In genomic region chr3R:25532406-25533225, dm6 we compare ENCODE assay signal across 1 fruit fly cellular context.
TF ChIP-seq lines count a peak whose summit lies in the region.

No protein-coding gene starts in this region.

TF ChIP-seq in whole organism, embryonic, 481 proteins besides CTCF, POLR2A, EP300 and RAD21 (continued from another document and continues in another):
- TF ChIP-seq CG18011 (GFP tag; optimal IDR thresholded peaks at IDR 0.05; lab: Kevin White, UChicago) (no peak), prd (optimal IDR thresholded peaks at IDR 0.05; lab: Kevin White, UChicago) (no peak), prd (GFP tag; IDR thresholded peaks at IDR 0.05; lab: Robert Waterston, UW) (no peak), CG6813 (GFP tag; optimal IDR thresholded peaks at IDR 0.05; lab: Kevin White, UChicago) (no peak), CG13775 (GFP tag; optimal IDR thresholded peaks at IDR 0.05; lab: Kevin White, UChicago) (no peak), gsb-n (tag; optimal IDR thresholded peaks at IDR 0.05; lab: Kevin White, UChicago) (no peak), Xrp1 (GFP tag; IDR thresholded peaks at IDR 0.05; lab: Robert Waterston, UW) (no peak), Usf (GFP tag; optimal IDR thresholded peaks at IDR 0.05; lab: Kevin White, UChicago) (no peak), CG43689 (GFP tag; IDR thresholded peaks at IDR 0.05; lab: Robert Waterston, UW) (no peak), CoRest (tag; optimal IDR thresholded peaks at IDR 0.05; lab: Kevin White, UChicago) (peak; percentile 36), NFAT (GFP tag; IDR thresholded peaks at IDR 0.05; lab: Robert Waterston, UW) (no peak), onecut (GFP tag; IDR thresholded peaks at IDR 0.05; lab: Robert Waterston, UW) (no peak), Elba2 (GFP tag; optimal IDR thresholded peaks at IDR 0.05; lab: Kevin White, UChicago) (no peak), CG11456 (GFP tag; IDR thresholded peaks at IDR 0.05; lab: Robert Waterston, UW) (no peak), klu (GFP tag; IDR thresholded peaks at IDR 0.05; lab: Robert Waterston, UW) (no peak), Lim3 (GFP tag; IDR thresholded peaks at IDR 0.05; lab: Robert Waterston, UW) (no peak), Stat92E (GFP tag; optimal IDR thresholded peaks at IDR 0.05; lab: Kevin White, UChicago) (no peak), jing (GFP tag; optimal IDR thresholded peaks at IDR 0.05; lab: Kevin White, UChicago) (no peak), CG17829 (tag; optimal IDR thresholded peaks at IDR 0.05; lab: Kevin White, UChicago) (no peak), CG17328 (GFP tag; IDR thresholded peaks at IDR 0.05; lab: Robert Waterston, UW) (peak; percentile 27; the same call in 1 of the 2 replicates), Dip2 (GFP tag; IDR thresholded peaks at IDR 0.05; lab: Robert Waterston, UW) (no peak), CG2712 (tag; optimal IDR thresholded peaks at IDR 0.05; lab: Kevin White, UChicago) (peak; percentile 42), ro (GFP tag; IDR thresholded peaks at IDR 0.05; lab: Robert Waterston, UW) (no peak), CG14667 (GFP tag; IDR thresholded peaks at IDR 0.05; lab: Robert Waterston, UW) (no peak), CHES-1-like (GFP tag; optimal IDR thresholded peaks at IDR 0.05; lab: Kevin White, UChicago) (no peak), CG4707 (GFP tag; optimal IDR thresholded peaks at IDR 0.05; lab: Kevin White, UChicago) (no peak), unpg (GFP tag; optimal IDR thresholded peaks at IDR 0.05; lab: Kevin White, UChicago) (no peak), Myb (GFP tag; optimal IDR thresholded peaks at IDR 0.05; lab: Kevin White, UChicago) (no peak), grn (GFP tag; optimal IDR thresholded peaks at IDR 0.05; lab: Kevin White, UChicago) (no peak), repo (GFP tag; optimal IDR thresholded peaks at IDR 0.05; lab: Kevin White, UChicago) (no peak), caup (GFP tag; optimal IDR thresholded peaks at IDR 0.05; lab: Kevin White, UChicago; ENCODE audit: severe bottlenecking) (no peak), Antp (GFP tag; optimal IDR thresholded peaks at IDR 0.05; lab: Kevin White, UChicago) (no peak), Blimp-1 (GFP tag; optimal IDR thresholded peaks at IDR 0.05; lab: Kevin White, UChicago) (peak; percentile 90), Taf1 (GFP tag; IDR thresholded peaks at IDR 0.05; lab: Robert Waterston, UW) (no peak), dpn (GFP tag; optimal IDR thresholded peaks at IDR 0.05; lab: Kevin White, UChicago) (no peak), z (GFP tag; IDR thresholded peaks at IDR 0.05; lab: Robert Waterston, UW) (peak; percentile 66; the same call in 1 of the 3 replicates), Rx (GFP tag; IDR thresholded peaks at IDR 0.05; lab: Robert Waterston, UW) (no peak), Bdp1 (GFP tag; optimal IDR thresholded peaks at IDR 0.05; lab: Kevin White, UChicago) (no peak), Kr (GFP tag; optimal IDR thresholded peaks at IDR 0.05; lab: Kevin White, UChicago) (no peak), CG12391 (tag; optimal IDR thresholded peaks at IDR 0.05; lab: Kevin White, UChicago) (peak; percentile 28), vnd (GFP tag; IDR thresholded peaks at IDR 0.05; lab: Robert Waterston, UW; ENCODE audit: partially characterized antibody) (no peak), Scr (GFP tag; IDR thresholded peaks at IDR 0.05; lab: Robert Waterston, UW; ENCODE audit: partially characterized antibody) (no peak), CG1529 (GFP tag; optimal IDR thresholded peaks at IDR 0.05; lab: Kevin White, UChicago) (no peak), MBD-R2 (GFP tag; IDR thresholded peaks at IDR 0.05; lab: Robert Waterston, UW) (no peak; the same call in 1 of the 2 replicates), wek (GFP tag; optimal IDR thresholded peaks at IDR 0.05; lab: Kevin White, UChicago) (no peak), bowl (GFP tag; IDR thresholded peaks at IDR 0.05; lab: Robert Waterston, UW) (no peak), gcm2 (GFP tag; optimal IDR thresholded peaks at IDR 0.05; lab: Kevin White, UChicago) (no peak), CG9797 (GFP tag; optimal IDR thresholded peaks at IDR 0.05; lab: Kevin White, UChicago) (no peak), sc (optimal IDR thresholded peaks at IDR 0.05; lab: Kevin White, UChicago) (no peak), sc (GFP tag; optimal IDR thresholded peaks at IDR 0.05; lab: Kevin White, UChicago) (peak; percentile 5), CG10209 (GFP tag; optimal IDR thresholded peaks at IDR 0.05; lab: Kevin White, UChicago) (peak; percentile 23), MTF-1 (GFP tag; optimal IDR thresholded peaks at IDR 0.05; lab: Kevin White, UChicago; ENCODE audit: borderline replicate concordance) (no peak), Dref (GFP tag; IDR thresholded peaks at IDR 0.05; lab: Robert Waterston, UW) (no peak), CG4730 (GFP tag; IDR thresholded peaks at IDR 0.05; lab: Robert Waterston, UW) (no peak), corto (GFP tag; optimal IDR thresholded peaks at IDR 0.05; lab: Kevin White, UChicago) (no peak), CG2199 (GFP tag; IDR thresholded peaks at IDR 0.05; lab: Robert Waterston, UW) (0 out of 3 replicates have a peak, but pooled peaks have one; percentile 40), Mad (GFP tag; optimal IDR thresholded peaks at IDR 0.05; lab: Kevin White, UChicago) (no peak), zfh2 (GFP tag; optimal IDR thresholded peaks at IDR 0.05; lab: Kevin White, UChicago) (no peak), CG13123 (GFP tag; optimal IDR thresholded peaks at IDR 0.05; lab: Kevin White, UChicago) (no peak), Nf-YC (tag; optimal IDR thresholded peaks at IDR 0.05; lab: Kevin White, UChicago) (no peak), fd3F (GFP tag; optimal IDR thresholded peaks at IDR 0.05; lab: Kevin White, UChicago) (no peak), pzg (GFP tag; optimal IDR thresholded peaks at IDR 0.05; lab: Kevin White, UChicago) (no peak), BEAF-32 (GFP tag; optimal IDR thresholded peaks at IDR 0.05; lab: Kevin White, UChicago) (no peak), tll (GFP tag; optimal IDR thresholded peaks at IDR 0.05; lab: Kevin White, UChicago) (no peak), Lpt (GFP tag; optimal IDR thresholded peaks at IDR 0.05; lab: Kevin White, UChicago) (no peak), Fer3 (tag; optimal IDR thresholded peaks at IDR 0.05; lab: Kevin White, UChicago) (no peak), sens (GFP tag; lab: Kevin White, UChicago) (no peak), danr (GFP tag; IDR thresholded peaks at IDR 0.05; lab: Robert Waterston, UW) (no peak), CG4424 (GFP tag; optimal IDR thresholded peaks at IDR 0.05; lab: Kevin White, UChicago) (peak; percentile 18), CG31224 (GFP tag; IDR thresholded peaks at IDR 0.05; lab: Robert Waterston, UW) (no peak), CG1024 (GFP tag; IDR thresholded peaks at IDR 0.05; lab: Robert Waterston, UW) (no peak), Xbp1 (GFP tag; optimal IDR thresholded peaks at IDR 0.05; lab: Kevin White, UChicago) (no peak), trem (tag; optimal IDR thresholded peaks at IDR 0.05; lab: Kevin White, UChicago) (no peak), Fer2 (tag; optimal IDR thresholded peaks at IDR 0.05; lab: Kevin White, UChicago) (no peak), CG8388 (GFP tag; optimal IDR thresholded peaks at IDR 0.05; lab: Kevin White, UChicago) (no peak), Sry-δ (GFP tag; optimal IDR thresholded peaks at IDR 0.05; lab: Kevin White, UChicago) (no peak), chm (GFP tag; IDR thresholded peaks at IDR 0.05; lab: Robert Waterston, UW) (no peak), CG2875 (GFP tag; optimal IDR thresholded peaks at IDR 0.05; lab: Kevin White, UChicago) (no peak), kni (GFP tag; optimal IDR thresholded peaks at IDR 0.05; lab: Kevin White, UChicago) (no peak), CG33557 (GFP tag; optimal IDR thresholded peaks at IDR 0.05; lab: Kevin White, UChicago) (no peak), CG1832 (GFP tag; optimal IDR thresholded peaks at IDR 0.05; lab: Kevin White, UChicago) (no peak), CG13894 (tag; optimal IDR thresholded peaks at IDR 0.05; lab: Kevin White, UChicago) (peak; percentile 88), CG2116 (GFP tag; optimal IDR thresholded peaks at IDR 0.05; lab: Kevin White, UChicago) (no peak), dmrt99B (tag; optimal IDR thresholded peaks at IDR 0.05; lab: Kevin White, UChicago) (peak; percentile 2), CG10979 (tag; optimal IDR thresholded peaks at IDR 0.05; lab: Kevin White, UChicago) (peak; percentile 21), NC2α (GFP tag; optimal IDR thresholded peaks at IDR 0.05; lab: Kevin White, UChicago) (no peak), Opbp (GFP tag; IDR thresholded peaks at IDR 0.05; lab: Robert Waterston, UW; ENCODE audit: partially characterized antibody) (no peak), amos (GFP tag; IDR thresholded peaks at IDR 0.05; lab: Robert Waterston, UW; ENCODE audit: partially characterized antibody) (no peak), B-H1 (GFP tag; IDR thresholded peaks at IDR 0.05; lab: Robert Waterston, UW) (no peak), CG8359 (GFP tag; optimal IDR thresholded peaks at IDR 0.05; lab: Kevin White, UChicago; ENCODE audit: borderline replicate concordance) (no peak), CG9932 (GFP tag; IDR thresholded peaks at IDR 0.05; lab: Robert Waterston, UW) (no peak), salm (tag; optimal IDR thresholded peaks at IDR 0.05; lab: Kevin White, UChicago) (no peak), kah (GFP tag; optimal IDR thresholded peaks at IDR 0.05; lab: Kevin White, UChicago) (no peak), CG18619 (GFP tag; optimal IDR thresholded peaks at IDR 0.05; lab: Kevin White, UChicago) (no peak), ERR (GFP tag; optimal IDR thresholded peaks at IDR 0.05; lab: Kevin White, UChicago) (no peak), phol (tag; optimal IDR thresholded peaks at IDR 0.05; lab: Kevin White, UChicago) (no peak), Dek (tag; optimal IDR thresholded peaks at IDR 0.05; lab: Kevin White, UChicago) (no peak), Max (GFP tag; optimal IDR thresholded peaks at IDR 0.05; lab: Kevin White, UChicago) (no peak), so (GFP tag; IDR thresholded peaks at IDR 0.05; lab: Robert Waterston, UW) (no peak), mirr (GFP tag; optimal IDR thresholded peaks at IDR 0.05; lab: Kevin White, UChicago) (no peak), shn (GFP tag; optimal IDR thresholded peaks at IDR 0.05; lab: Kevin White, UChicago) (no peak), NfI (GFP tag; optimal IDR thresholded peaks at IDR 0.05; lab: Kevin White, UChicago) (no peak), CG11696 (GFP tag; IDR thresholded peaks at IDR 0.05; lab: Robert Waterston, UW) (no peak), CG17802 (tag; optimal IDR thresholded peaks at IDR 0.05; lab: Kevin White, UChicago) (no peak), grau (tag; optimal IDR thresholded peaks at IDR 0.05; lab: Kevin White, UChicago) (peak; percentile 88), CG14710 (tag; optimal IDR thresholded peaks at IDR 0.05; lab: Kevin White, UChicago) (peak; percentile 15), pfk (GFP tag; optimal IDR thresholded peaks at IDR 0.05; lab: Kevin White, UChicago) (no peak), ab (GFP tag; optimal IDR thresholded peaks at IDR 0.05; lab: Kevin White, UChicago) (no peak), ind (GFP tag; optimal IDR thresholded peaks at IDR 0.05; lab: Kevin White, UChicago) (peak; percentile 28), CG6654 (GFP tag; optimal IDR thresholded peaks at IDR 0.05; lab: Kevin White, UChicago) (no peak), CG3281 (GFP tag; optimal IDR thresholded peaks at IDR 0.05; lab: Kevin White, UChicago) (no peak), CG12104 (GFP tag; optimal IDR thresholded peaks at IDR 0.05; lab: Kevin White, UChicago) (no peak), Dll (GFP tag; IDR thresholded peaks at IDR 0.05; lab: Robert Waterston, UW; ENCODE audit: partially characterized antibody) (no peak), sim (GFP tag; IDR thresholded peaks at IDR 0.05; lab: Robert Waterston, UW) (no peak), org-1 (GFP tag; optimal IDR thresholded peaks at IDR 0.05; lab: Kevin White, UChicago) (no peak), Gsc (GFP tag; IDR thresholded peaks at IDR 0.05; lab: Robert Waterston, UW) (no peak), bcd (GFP tag; optimal IDR thresholded peaks at IDR 0.05; lab: Kevin White, UChicago) (peak; percentile 11), rib (GFP tag; IDR thresholded peaks at IDR 0.05; lab: Robert Waterston, UW) (no peak), CG34422 (GFP tag; IDR thresholded peaks at IDR 0.05; lab: Robert Waterston, UW) (no peak), schlank (tag; optimal IDR thresholded peaks at IDR 0.05; lab: Kevin White, UChicago) (no peak), vvl (GFP tag; IDR thresholded peaks at IDR 0.05; lab: Robert Waterston, UW) (peak; percentile 26; the same call in 1 of the 2 replicates), Dip3 (GFP tag; optimal IDR thresholded peaks at IDR 0.05; lab: Kevin White, UChicago) (no peak), ttk (GFP tag; IDR thresholded peaks at IDR 0.05; lab: Robert Waterston, UW) (peak; percentile 33; the same call in 1 of the 2 replicates), Bgb (GFP tag; IDR thresholded peaks at IDR 0.05; lab: Robert Waterston, UW; ENCODE audit: partially characterized antibody) (no peak), Dfd (GFP tag; optimal IDR thresholded peaks at IDR 0.05; lab: Kevin White, UChicago) (no peak), CG15073 (GFP tag; optimal IDR thresholded peaks at IDR 0.05; lab: Kevin White, UChicago) (no peak), NK7.1 (GFP tag; optimal IDR thresholded peaks at IDR 0.05; lab: Kevin White, UChicago) (no peak), tgo (GFP tag; IDR thresholded peaks at IDR 0.05; lab: Robert Waterston, UW) (0 out of 3 replicates have a peak, but pooled peaks have one; percentile 21), CG31388 (GFP tag; optimal IDR thresholded peaks at IDR 0.05; lab: Kevin White, UChicago) (no peak), wdn (GFP tag; IDR thresholded peaks at IDR 0.05; lab: Robert Waterston, UW) (no peak), usp (GFP tag; optimal IDR thresholded peaks at IDR 0.05; lab: Kevin White, UChicago) (no peak), CG14860 (GFP tag; IDR thresholded peaks at IDR 0.05; lab: Robert Waterston, UW; ENCODE audit: partially characterized antibody) (no peak), CG8089 (GFP tag; optimal IDR thresholded peaks at IDR 0.05; lab: Kevin White, UChicago) (no peak), CG11504 (tag; optimal IDR thresholded peaks at IDR 0.05; lab: Kevin White, UChicago) (peak; percentile 55), CG11093 (GFP tag; IDR thresholded peaks at IDR 0.05; lab: Robert Waterston, UW) (no peak), stwl (tag; optimal IDR thresholded peaks at IDR 0.05; lab: Kevin White, UChicago) (no peak), CG17359 (tag; optimal IDR thresholded peaks at IDR 0.05; lab: Kevin White, UChicago) (peak; percentile 14), pros (GFP tag; optimal IDR thresholded peaks at IDR 0.05; lab: Kevin White, UChicago) (no peak), CG16815 (GFP tag; optimal IDR thresholded peaks at IDR 0.05; lab: Kevin White, UChicago) (no peak)
